Worm (Caenorhabditis elegans): ENCODE data around the gene F39G3.5.

Gene F39G3.5

DNA sequence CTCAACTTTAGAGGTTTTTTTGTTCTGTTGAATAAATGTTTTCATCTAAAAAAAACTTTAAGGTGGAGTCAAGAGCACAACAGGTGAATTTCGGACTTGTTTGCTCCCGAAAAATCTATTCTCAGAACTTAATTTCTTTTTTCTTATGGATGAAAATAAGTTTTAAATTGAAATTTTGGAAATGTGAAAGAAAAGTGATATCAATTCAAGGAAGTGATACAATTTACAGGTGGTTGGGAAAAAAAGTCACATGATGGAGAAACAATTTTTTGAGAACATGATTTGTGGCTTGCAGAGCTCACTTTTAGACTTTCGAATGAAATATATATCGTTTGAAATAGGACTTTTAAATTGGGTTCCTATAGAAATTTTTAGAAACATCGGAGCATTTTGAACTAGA lies 14.8 kb upstream of the F39G3.5 start:
- no peak for TF ChIP-seq unc-62 (GFP tag; optimal IDR thresholded peaks at IDR 0.05)

DNA sequence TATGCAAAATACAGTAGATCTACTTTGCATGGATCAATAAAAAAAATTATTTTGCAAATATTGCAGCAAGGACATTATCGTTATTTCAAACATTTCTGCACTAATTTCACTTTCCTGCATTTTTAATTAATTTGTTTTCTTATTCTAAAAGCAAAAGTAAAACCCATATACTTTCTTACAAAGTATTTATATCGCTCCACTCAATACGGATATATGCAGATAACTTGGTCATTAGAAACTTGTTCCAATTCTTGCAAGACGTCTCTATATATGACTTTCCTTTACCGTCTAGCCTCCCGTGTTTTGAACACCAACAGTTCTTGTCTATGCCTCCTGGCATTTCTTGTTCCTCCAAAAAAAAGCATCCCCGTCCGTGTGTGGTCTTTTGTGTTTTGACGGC lies 11.9 kb upstream of the F39G3.5 start, which contains the start of gene oac-24:
Gene oac-24 (plus strand): TSS at position 301 of the 400 bp plus-strand sequence.
- TF ChIP-seq unc-62 (GFP tag; optimal IDR thresholded peaks at IDR 0.05), result no peak

DNA sequence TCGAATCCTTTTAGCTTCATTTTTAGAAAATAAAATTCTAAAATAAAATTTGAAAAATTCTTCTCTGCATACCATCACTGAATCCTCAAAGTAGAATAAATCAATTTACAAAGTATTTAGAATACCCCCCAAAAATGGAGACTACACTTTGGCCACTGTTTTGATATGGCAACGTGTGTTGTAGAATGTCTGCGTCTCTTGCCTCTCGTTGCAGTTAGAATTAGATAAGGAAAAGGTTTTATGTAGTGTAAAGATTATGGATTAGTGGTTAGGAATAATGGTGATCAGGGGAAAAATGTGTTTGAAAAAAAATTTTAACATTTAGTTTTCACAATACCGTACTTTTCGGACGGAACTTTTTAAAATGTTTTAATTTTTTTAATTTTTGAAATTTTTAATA lies 2.4 kb upstream of the F39G3.5 start, which contains the start of gene prx-6:
Gene prx-6 (minus strand): TSS at position 129 of the 400 bp plus-strand sequence.
- no peak for TF ChIP-seq unc-62 (GFP tag; optimal IDR thresholded peaks at IDR 0.05)

DNA sequence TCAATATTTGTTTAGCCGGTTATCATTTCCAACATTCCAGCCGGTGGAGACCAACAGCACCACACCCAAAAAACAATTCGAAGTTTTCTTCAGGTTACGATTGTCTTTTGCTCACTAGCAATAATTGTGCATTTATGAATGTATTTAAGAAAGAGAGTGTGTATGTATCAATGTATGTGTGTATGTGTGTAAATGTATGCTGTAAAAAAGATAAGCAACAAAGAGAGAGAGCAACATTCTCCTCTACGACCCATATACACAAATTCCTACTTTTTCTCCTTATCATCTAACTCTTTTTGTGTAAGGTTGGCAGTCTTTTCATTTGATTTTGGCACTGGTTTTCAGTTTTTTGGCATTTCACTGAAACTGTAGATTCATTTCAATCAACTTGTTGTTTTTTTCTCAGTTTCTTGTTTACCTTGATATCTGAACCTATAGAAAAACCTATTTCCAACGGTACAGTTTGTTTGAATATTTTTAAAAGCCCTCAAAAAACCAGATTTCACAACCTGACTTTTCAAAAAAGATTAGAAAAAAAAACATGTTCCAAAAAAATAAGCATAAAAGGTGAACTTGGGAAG lies 1.4 kb upstream of the F39G3.5 start:
- TF ChIP-seq unc-62 (GFP tag; optimal IDR thresholded peaks at IDR 0.05), result no peak

DNA sequence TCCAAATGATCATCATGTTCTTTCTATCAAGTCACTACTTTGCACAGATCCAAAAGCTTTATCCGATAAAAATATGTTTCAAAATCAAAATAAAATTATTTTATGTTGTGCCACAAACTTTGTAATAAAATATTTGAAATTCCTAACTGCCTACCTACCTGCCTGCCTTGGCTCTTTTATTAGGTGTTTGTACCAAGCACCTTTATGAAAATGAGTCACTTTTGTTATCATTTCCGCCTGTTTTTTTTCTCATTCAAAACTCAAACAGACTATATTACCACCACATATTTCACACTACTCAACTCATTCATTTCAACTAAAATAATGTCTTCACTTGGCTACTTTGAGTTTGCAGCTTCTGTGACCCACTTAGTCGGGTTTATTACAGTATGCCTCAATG lies 2.0 kb downstream of the F39G3.5 start, which contains the start of gene F39G3.4:
Gene F39G3.4 (plus strand): TSS at position 301 of the 400 bp plus-strand sequence.
- no peak for TF ChIP-seq unc-62 (GFP tag; optimal IDR thresholded peaks at IDR 0.05)

DNA sequence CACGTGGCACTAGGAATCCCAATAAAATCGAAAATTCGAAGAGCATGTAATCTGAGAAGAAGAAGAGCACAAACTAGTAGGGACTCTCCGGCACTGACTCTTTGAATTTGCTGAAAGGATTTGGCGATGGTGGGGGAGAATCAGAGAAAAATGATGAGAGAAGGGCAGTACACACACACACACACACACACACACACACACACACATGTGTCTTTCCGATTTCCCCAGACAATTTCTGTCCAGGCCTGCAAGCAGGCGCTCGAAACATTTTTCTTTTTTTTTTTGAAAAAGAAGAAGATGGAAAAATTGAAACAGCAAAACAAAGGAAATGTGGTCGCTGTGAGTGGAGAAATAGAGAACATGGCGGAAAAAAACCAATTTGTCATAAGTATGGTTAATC lies 7.7 kb downstream of the F39G3.5 start, which contains the start of gene tig-2:
Gene tig-2 (minus strand): TSS at position 87 of the 400 bp plus-strand sequence.
- no peak for TF ChIP-seq unc-62 (GFP tag; optimal IDR thresholded peaks at IDR 0.05)

DNA sequence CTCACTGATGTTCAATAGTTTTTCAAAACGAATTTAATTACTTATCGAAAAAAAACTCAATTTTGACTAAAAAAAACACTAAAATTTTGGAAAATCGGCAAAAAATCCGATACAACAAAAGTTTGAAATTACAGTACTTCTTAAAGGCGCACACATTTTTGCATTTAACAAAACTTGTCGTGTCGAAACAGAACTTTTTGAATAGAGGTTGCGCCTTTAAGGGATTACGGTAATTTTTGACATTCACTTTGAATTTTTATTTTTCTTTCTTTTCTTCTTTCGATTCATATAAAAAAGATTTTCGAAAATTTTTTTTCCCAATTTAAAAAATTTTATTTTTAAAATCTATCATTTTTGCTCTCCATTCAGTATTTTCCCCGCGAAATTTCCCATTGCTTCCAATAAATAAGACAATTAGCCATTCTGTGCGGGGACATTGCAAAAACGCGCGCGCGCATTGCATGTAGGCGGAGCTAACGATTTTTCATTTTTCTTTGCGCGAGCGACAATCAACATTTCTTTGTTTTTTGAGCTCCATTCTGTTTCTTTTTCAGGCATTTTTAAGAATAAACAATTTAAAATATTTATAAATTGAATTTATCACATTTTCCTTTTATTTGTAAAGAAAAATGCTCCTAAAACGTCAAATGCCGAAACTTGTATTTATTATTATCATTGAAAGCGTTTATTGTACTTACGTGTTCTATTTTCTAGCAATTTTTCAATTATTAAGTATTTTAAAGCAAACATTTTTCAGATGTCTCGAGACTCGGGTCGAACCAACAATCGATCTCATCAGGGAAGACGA lies 8.9 kb downstream of the F39G3.5 start, which contains the start of gene F39G3.3:
Gene F39G3.3 (plus strand): TSS at position 758 of the 808 bp plus-strand sequence.
- no peak for TF ChIP-seq unc-62 (GFP tag; optimal IDR thresholded peaks at IDR 0.05)

DNA sequence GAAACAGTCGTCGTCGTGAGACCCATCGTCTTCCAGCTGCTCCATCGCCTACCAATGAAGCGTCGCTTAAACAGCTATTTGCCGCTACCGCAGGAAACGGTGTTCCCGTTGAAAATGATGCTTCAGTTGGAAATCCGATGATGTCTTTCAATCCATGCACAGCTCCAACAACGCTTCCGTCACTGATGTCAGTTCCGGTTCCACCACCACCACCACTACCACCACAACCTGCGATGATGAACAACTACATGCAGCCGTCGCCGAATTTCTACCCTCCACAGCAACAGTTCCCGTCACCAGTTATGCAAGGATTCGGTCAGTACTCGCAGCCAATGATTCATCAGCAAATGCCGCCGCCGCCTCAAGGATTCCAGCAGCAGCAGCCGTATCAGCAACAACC lies 11.5 kb downstream of the F39G3.5 start:
- TF ChIP-seq unc-62 (GFP tag; optimal IDR thresholded peaks at IDR 0.05), result no peak

DNA sequence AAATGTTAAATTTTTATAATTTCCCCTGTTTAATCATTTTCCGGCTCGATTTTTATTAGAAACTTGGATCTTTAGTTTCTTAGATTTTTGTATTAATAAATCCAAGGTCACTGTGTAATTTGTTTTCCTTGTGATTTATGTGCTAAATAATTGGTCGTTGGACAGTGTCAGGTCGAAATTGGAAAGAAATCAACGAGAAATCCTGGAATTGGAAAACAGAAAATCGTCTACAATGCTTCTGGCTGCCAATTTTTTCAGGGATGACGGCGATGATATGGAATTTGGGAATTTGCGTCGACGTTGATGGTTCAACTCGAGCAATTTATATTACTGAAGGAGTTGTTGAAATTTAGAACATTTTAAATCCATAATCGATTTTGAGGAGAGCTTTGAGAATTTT lies 12.2 kb downstream of the F39G3.5 start:
- TF ChIP-seq unc-62 (GFP tag; optimal IDR thresholded peaks at IDR 0.05), result no peak

DNA sequence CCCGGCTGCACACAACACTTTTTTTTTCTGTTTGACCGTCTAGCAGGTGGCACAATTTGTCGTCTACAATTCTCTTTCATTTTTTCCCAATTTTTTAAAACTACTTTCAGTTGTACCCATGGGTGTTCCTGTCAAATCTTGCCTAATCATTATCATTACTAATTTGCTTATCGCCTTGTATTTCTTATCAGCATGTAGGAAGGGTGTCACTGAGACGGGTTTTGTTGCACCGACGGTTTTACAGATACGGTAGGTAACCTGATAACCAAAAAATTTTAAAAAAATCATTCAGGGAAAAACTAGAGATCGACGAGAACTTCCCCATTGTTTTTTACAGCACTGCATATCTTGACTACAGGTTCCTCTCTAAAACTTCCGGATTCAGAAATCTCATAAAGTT lies 15.3 kb downstream of the F39G3.5 start, which contains the start of gene F39G3.2:
Gene F39G3.2 (plus strand): TSS at position 105 of the 400 bp plus-strand sequence.
- no peak for TF ChIP-seq unc-62 (GFP tag; optimal IDR thresholded peaks at IDR 0.05)

DNA sequence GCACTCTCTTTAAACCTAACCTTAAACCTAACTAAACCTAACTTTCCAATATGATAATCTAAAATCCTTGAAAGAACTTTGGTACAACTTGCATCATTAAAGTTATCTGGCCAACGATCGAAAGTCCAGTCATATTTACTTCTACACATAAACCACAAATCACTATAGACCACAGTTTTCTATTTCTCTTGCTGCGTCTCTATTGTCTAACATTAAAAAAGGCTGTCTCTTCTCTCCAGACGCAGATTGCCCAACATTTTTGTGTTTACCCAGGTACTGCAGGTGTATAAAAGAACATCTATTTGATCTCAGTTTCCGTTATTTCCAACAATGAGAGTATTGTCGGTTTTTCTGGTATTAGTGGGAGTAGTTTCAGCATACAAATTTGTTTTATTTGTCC lies 19.8 kb downstream of the F39G3.5 start, which contains the start of gene ugt-61:
Gene ugt-61 (plus strand): TSS at position 233 of the 400 bp plus-strand sequence.
- TF ChIP-seq unc-62 (GFP tag; optimal IDR thresholded peaks at IDR 0.05), result no peak

DNA sequence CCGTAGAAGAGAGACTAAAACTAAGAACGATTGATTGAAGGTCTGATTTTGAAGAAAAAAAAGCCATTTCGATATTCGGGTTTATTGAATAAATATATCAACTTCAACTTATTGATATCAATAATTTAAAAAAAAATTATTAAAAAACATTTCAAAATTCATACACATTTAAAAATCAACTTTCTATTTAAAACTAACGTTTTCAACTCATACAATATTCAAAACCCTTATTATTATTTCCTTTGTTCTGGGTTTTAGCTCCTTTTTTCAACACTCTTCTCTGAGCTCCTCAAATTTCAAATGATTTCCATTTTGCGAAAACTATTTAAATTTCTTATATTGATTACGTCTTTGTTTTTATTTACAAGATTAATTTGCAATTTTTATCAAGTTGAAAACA lies 22.9 kb downstream of the F39G3.5 start, which contains the start of gene C18G1.7:
Gene C18G1.7 (plus strand): TSS at position 301 of the 400 bp plus-strand sequence.
- TF ChIP-seq unc-62 (GFP tag; optimal IDR thresholded peaks at IDR 0.05), result no peak

DNA sequence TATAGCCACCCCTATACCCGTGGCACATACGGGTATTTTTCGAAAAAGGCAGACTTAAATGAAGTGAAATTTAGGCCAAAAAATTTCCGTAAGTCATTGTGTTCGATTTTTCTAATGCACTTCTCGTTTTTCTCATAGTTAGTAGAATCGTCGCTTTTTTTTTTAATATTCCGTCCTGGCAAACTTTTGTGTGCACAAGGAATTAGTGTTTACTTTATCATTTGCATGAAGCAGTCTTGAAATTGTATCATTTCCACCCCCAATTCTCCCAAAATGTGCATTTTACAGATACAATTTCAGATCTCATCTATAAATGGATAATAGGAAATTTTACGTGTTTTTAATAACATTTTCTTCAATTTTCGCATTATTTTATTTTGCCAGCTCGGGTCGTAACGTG lies 27.9 kb downstream of the F39G3.5 start, which contains the start of gene C18G1.6:
Gene C18G1.6 (plus strand): TSS at position 301 of the 400 bp plus-strand sequence.
- no peak for TF ChIP-seq unc-62 (GFP tag; optimal IDR thresholded peaks at IDR 0.05)

DNA sequence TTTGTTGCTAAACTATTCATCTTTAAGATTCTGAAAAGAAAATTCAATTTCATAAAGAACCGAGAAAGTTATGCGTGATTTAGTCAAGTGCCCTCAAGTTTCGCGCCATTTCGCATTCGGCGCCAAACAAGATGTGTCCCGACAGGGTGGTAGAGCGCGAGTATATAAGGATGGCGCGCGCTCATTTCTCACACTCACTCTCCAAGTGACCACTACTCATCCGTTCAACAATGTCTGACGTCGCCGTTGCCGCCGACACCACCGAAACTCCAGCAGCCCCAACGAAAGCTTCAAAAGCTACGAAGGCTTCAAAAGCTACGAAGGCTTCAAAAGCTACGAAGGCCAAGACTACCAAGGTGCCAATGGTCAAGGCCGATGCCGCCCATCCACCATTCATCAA lies 31.7 kb downstream of the F39G3.5 start, which contains the start of gene hil-4:
Gene hil-4 (plus strand): TSS at position 191 of the 400 bp plus-strand sequence.
- TF ChIP-seq unc-62 (GFP tag; optimal IDR thresholded peaks at IDR 0.05), result no peak

DNA sequence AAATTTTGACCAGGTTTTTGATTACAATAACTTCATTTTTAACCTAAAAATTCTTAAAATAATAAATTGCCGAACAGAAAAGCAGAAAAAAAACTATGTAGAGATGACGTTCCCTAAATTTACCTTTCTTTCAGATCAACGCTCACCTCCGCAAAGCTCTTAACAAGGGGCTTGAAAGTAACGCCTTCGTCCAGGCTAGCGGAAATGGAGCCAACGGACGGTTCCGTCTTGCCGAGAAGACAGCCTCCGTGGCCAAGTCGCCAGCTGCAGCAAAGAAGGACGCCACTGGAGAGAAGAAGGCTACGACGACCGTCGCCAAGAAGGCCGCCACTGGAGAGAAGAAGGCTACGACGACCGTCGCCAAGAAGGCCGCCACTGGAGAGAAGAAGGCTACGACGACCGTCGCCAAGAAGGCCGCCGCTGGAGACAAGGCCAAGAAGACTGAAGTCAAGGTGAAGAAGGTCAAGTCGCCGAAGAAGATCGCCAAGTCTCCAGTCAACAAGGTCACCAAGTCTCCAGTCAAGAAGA lies 32.3 kb downstream of the F39G3.5 start:
- TF ChIP-seq unc-62 (GFP tag; optimal IDR thresholded peaks at IDR 0.05), result no peak

All from whole organism, dauer.